Worm (Caenorhabditis elegans) whole organism, early embryonic: ENCODE measurements around the gene F10D2.8.

Experiments used
- B0310.2 ChIP-seq: sonication (generic microtip); optimal IDR thresholded peaks from 2 replicates; lab custom pipeline; 2016; ENCODE audit warnings: mild to moderate bottlenecking, missing genetic modification characterization, missing compliant biosample characterization
- F13C5.2 ChIP-seq: sonication (generic microtip); optimal IDR thresholded peaks from 2 replicates; lab custom pipeline; 2017; ENCODE audit warnings: mild to moderate bottlenecking, missing genetic modification characterization, inconsistent platforms, missing compliant biosample characterization
- aly-1 ChIP-seq: sonication (generic microtip); optimal IDR thresholded peaks from 2 replicates; lab custom pipeline; 2016; ENCODE audit warnings: missing genetic modification characterization, missing compliant biosample characterization
- ama-1 ChIP-seq: fragments of 150-350 bp; optimal IDR thresholded peaks from 2 replicates; lab custom pipeline; 2014
- ceh-13 ChIP-seq: fragments of 200-800 bp; sonication (Bioruptor generic); optimal IDR thresholded peaks from 2 replicates; lab custom pipeline; 2018; ENCODE audit warnings: mild to moderate bottlenecking, missing genetic modification characterization, missing compliant biosample characterization
- ceh-36 ChIP-seq: sonication (generic microtip); optimal IDR thresholded peaks from 2 replicates; lab custom pipeline; 2016; ENCODE audit warnings: missing genetic modification characterization, inconsistent platforms, missing compliant biosample characterization
- ets-7 ChIP-seq: sonication (generic microtip); optimal IDR thresholded peaks from 2 replicates; lab custom pipeline; 2016; ENCODE audit warnings: missing genotype, missing genetic modification characterization, missing compliant biosample characterization
- flt-1 ChIP-seq: fragments of 200-800 bp; sonication (Bioruptor generic); IDR thresholded peaks from 2 replicates; pipeline ENCODE4 v1.3.6; 2022; ENCODE audit warnings: missing genetic modification characterization, missing compliant biosample characterization
- hmbx-1 ChIP-seq: sonication (generic microtip); optimal IDR thresholded peaks from 2 replicates; lab custom pipeline; 2016; ENCODE audit warnings: mild to moderate bottlenecking, missing genetic modification characterization, missing compliant biosample characterization
- hmg-4 ChIP-seq: fragments of 200-800 bp; sonication (Bioruptor generic); optimal IDR thresholded peaks from 2 replicates; lab custom pipeline; 2018; ENCODE audit warnings: mild to moderate bottlenecking, missing genetic modification characterization, missing compliant biosample characterization
- hnd-1 ChIP-seq: sonication (generic microtip); optimal IDR thresholded peaks from 2 replicates; lab custom pipeline; 2016; ENCODE audit warnings: missing genetic modification characterization, missing compliant biosample characterization
- pes-1 ChIP-seq: fragments of 200-800 bp; sonication (Bioruptor generic); IDR thresholded peaks from 2 replicates; pipeline ENCODE4 v1.3.6; 2022; ENCODE audit warnings: missing genetic modification reagents, missing genetic modification characterization, missing compliant biosample characterization
- scrt-1 ChIP-seq: fragments of 200-800 bp; sonication (Bioruptor generic); IDR thresholded peaks from 2 replicates; pipeline ENCODE4 v1.3.6; 2022; ENCODE audit warnings: missing genetic modification characterization, missing compliant biosample characterization
- sea-1 ChIP-seq: fragments of 200-800 bp; sonication (Bioruptor generic); conservative IDR thresholded peaks from 2 replicates; pipeline ENCODE4 v1.3.6; 2022; ENCODE audit warnings: missing genetic modification characterization, missing compliant biosample characterization
- tbx-11 ChIP-seq: fragments of 200-800 bp; sonication (Bioruptor generic); IDR thresholded peaks from 2 replicates; pipeline ENCODE4 v1.3.6; 2022; ENCODE audit warnings: missing genetic modification characterization, missing compliant biosample characterization
- tbx-37 ChIP-seq: fragments of 200-800 bp; sonication (Bioruptor generic); conservative IDR thresholded peaks from 2 replicates; pipeline ENCODE4 v1.3.6; 2022; ENCODE audit warnings: missing genetic modification reagents, missing genetic modification characterization, missing compliant biosample characterization
- tra-4 ChIP-seq: sonication (generic microtip); optimal IDR thresholded peaks from 2 replicates; lab custom pipeline; 2017; ENCODE audit warnings: missing genetic modification characterization, missing compliant biosample characterization

F10D2.8 gene

DNA sequence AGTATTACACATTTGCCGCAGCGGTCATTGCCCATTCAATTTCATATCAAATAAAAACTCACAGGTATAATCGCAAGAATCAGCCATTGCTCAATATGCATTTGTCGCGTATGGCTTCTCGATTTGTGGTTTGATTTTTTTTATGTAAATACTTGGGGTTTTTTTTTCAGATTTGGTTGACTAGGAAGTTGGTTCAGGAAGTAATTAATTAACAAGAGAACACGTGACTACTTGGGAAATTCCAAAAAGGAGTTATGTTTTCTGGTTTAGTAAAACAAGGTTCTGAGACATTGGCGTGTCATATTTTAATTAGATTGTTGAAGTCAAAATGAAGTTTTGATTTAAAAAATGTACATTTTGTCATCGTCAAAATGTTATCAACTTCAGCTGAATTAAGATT lies 19.5 kb downstream of the F10D2.8 start, which contains the start of gene srx-36:
Gene srx-36 (minus strand): TSS at position 101 of the 400 bp plus-strand sequence.
- no peak for TF ChIP-seq ceh-36
- TF ChIP-seq ets-7, result no peak
- no peak for TF ChIP-seq hnd-1
- no peak for TF ChIP-seq scrt-1 (GFP tag; lab: Robert Waterston, UW)
- TF ChIP-seq aly-1 (tag; lab: Kevin White, UChicago), result no peak
- no peak for TF ChIP-seq tbx-37
- no peak for TF ChIP-seq tra-4 (tag; lab: Kevin White, UChicago)
- TF ChIP-seq sea-1 (GFP tag; lab: Robert Waterston, UW), result no peak
- TF ChIP-seq ceh-13, result no peak
- no peak for TF ChIP-seq ama-1
- TF ChIP-seq hmbx-1 (tag; lab: Kevin White, UChicago), result no peak
- TF ChIP-seq tbx-11, result no peak
- TF ChIP-seq flt-1 (GFP tag; lab: Robert Waterston, UW), result no peak
- TF ChIP-seq pes-1, result no peak
- TF ChIP-seq B0310.2 (tag; lab: Kevin White, UChicago), result no peak
- TF ChIP-seq F13C5.2, result no peak
- TF ChIP-seq hmg-4, result no peak

DNA sequence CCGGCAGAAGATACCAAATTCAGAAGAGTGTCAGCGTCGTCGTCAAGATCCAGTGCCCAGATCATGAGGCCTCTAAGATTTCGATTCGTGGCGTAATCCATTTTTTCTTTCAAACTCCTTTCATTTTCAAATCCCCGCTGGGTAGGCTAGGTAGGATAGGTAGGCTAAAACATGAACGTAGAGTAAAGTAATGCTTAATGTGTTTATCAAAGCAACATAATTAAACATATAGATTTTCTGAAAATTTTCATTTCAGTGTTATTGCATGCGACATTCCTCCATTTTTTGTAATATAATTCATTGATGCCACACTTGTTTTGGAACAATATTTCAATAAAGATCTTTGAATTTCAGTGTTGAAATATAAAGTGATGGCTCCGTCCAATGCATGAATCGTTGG lies 21.1 kb downstream of the F10D2.8 start, which contains the start of gene T01C4.8:
Gene T01C4.8 (minus strand): TSS at position 101 of the 400 bp plus-strand sequence.
- TF ChIP-seq pes-1, result no peak
- TF ChIP-seq tbx-37, result no peak
- TF ChIP-seq scrt-1 (GFP tag; lab: Robert Waterston, UW), result no peak
- no peak for TF ChIP-seq tra-4 (tag; lab: Kevin White, UChicago)
- TF ChIP-seq tbx-11, result no peak
- no peak for TF ChIP-seq aly-1 (tag; lab: Kevin White, UChicago)
- no peak for TF ChIP-seq ceh-36
- no peak for TF ChIP-seq hmg-4
- TF ChIP-seq F13C5.2, result no peak
- no peak for TF ChIP-seq hmbx-1 (tag; lab: Kevin White, UChicago)
- TF ChIP-seq sea-1 (GFP tag; lab: Robert Waterston, UW), result no peak
- no peak for TF ChIP-seq ceh-13

DNA sequence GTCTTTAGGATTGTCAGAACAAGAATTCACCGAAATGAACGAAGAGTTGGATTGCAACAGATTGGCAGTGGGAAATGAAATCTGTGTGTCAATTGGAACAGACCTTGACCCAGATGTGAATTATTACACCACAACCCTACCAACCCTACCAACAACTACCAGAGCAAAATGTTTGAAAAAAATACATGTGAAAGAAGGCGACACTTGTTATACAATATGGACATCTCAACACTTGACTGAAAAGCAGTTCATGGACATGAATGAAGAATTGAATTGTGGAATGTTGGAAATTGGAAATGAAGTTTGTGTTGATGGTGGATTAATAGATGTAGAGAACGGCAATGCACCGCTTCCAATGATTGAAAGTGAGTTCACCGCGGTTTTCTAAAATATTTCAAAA lies 26.5 kb downstream of the F10D2.8 start:
- TF ChIP-seq scrt-1 (GFP tag; lab: Robert Waterston, UW) (no peak), flt-1 (GFP tag; lab: Robert Waterston, UW) (no peak), F13C5.2 (no peak), ceh-36 (no peak), ets-7 (no peak), tbx-37 (no peak), hmbx-1 (tag; lab: Kevin White, UChicago) (no peak), ceh-13 (no peak)

DNA sequence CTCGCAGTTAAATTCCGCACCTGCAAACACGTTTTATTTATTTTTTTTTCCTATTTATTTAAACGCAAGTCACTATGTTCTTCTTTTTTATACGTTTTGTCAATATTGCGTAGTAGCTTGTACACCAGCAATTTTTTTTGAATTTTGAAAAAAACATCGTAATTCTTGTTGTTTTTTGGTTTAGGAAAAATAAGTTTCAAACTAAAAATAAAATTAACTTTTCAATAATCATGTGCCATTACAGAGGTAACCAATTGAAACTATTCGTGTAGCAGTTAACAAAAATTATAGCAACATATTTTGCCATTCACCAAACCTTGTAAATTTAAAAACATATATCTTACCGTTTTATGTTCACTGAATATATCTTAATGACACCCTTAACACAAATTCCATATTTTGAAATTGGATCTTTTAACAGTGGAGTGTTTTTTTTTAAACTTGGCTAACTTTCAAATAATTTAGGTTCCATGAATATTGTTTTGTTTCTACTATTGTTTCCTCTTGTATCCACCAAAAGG lies 27.3 kb downstream of the F10D2.8 start, which contains the start of gene lmd-5:
Gene lmd-5 (plus strand): TSS at position 471 of the 521 bp plus-strand sequence.
- TF ChIP-seq ceh-13 (no peak), scrt-1 (GFP tag; lab: Robert Waterston, UW) (no peak), hmg-4 (no peak), ets-7 (no peak), tbx-11 (no peak), aly-1 (tag; lab: Kevin White, UChicago) (no peak), ama-1 (no peak), F13C5.2 (no peak), B0310.2 (tag; lab: Kevin White, UChicago) (no peak), ceh-36 (no peak), tbx-37 (no peak), sea-1 (GFP tag; lab: Robert Waterston, UW) (no peak), flt-1 (GFP tag; lab: Robert Waterston, UW) (no peak)

DNA sequence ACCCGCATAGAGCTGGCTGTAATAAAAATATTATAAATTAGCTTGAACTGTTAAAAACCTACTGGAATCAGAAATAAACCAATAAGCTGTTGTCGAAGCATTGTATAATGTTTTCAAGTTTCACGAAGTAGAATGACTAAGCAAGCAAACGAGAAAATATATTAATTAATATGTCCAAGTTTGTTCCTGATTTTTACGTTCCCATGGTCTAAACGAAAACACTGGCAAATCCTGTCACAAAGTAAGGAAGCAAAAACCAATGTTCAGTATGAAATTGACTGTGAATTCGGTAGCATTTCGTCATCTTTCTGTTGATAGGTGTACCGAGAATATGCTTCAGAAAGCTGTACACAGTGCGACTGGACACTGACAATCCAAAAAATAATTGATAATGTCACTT lies 30.3 kb downstream of the F10D2.8 start, which contains the start of gene srx-34:
Gene srx-34 (minus strand): TSS at position 101 of the 400 bp plus-strand sequence.
- TF ChIP-seq hnd-1 (no peak), tra-4 (tag; lab: Kevin White, UChicago) (no peak), tbx-37 (no peak), ceh-36 (no peak)

DNA sequence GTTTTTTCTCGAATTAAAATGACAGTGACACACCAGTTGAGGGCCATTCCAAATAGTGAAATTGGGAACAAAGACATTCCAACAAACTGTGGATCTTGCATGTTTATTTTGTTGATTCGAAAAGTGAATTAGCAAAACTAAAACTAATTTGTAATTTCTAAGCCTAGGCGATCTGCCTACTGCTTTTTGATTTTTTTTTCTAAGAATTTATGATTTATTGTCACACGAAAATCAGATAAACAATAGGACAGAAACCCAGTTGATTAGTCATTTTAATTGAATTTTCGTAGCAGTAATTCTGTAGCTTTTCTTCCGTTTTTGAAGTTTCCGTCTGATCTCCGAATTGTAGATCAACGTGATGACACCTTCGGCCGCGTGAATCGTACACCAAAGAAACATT lies 31.7 kb downstream of the F10D2.8 start, which contains the start of gene srx-33:
Gene srx-33 (minus strand): TSS at position 101 of the 400 bp plus-strand sequence.
- no peak for TF ChIP-seq flt-1 (GFP tag; lab: Robert Waterston, UW)
- no peak for TF ChIP-seq hmg-4
- TF ChIP-seq sea-1 (GFP tag; lab: Robert Waterston, UW), result no peak
- TF ChIP-seq ceh-36, result no peak
- TF ChIP-seq tra-4 (tag; lab: Kevin White, UChicago), result no peak
- no peak for TF ChIP-seq hnd-1
- TF ChIP-seq aly-1 (tag; lab: Kevin White, UChicago), result no peak
- TF ChIP-seq tbx-11, result no peak
- no peak for TF ChIP-seq F13C5.2
- TF ChIP-seq B0310.2 (tag; lab: Kevin White, UChicago), result no peak
- TF ChIP-seq tbx-37, result no peak
- no peak for TF ChIP-seq ets-7
- no peak for TF ChIP-seq hmbx-1 (tag; lab: Kevin White, UChicago)
- no peak for TF ChIP-seq ceh-13
- TF ChIP-seq scrt-1 (GFP tag; lab: Robert Waterston, UW), result no peak

DNA sequence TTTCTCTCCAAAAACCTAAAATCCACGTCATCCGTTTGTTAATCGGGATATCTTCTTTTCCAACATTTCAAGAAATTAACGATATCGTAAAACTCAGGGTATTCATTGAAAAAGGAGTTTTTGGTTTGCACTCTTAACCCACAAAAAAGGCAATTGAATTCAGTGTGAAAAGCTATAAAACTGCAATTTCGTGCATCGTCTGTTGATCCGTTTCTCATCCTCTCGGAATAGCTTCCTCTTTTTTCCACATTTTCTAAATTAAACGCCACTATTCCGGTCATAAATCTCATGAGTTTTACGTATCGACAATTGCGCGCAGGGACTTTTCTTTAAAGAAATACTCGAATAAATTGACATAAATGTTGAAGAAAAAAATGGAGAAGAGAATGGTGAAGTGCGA lies 38.3 kb downstream of the F10D2.8 start:
- TF ChIP-seq sea-1 (GFP tag; lab: Robert Waterston, UW) (no peak), tbx-11 (no peak), pes-1 (no peak), B0310.2 (tag; lab: Kevin White, UChicago) (no peak), tbx-37 (no peak), aly-1 (tag; lab: Kevin White, UChicago) (no peak), ceh-13 (no peak), ets-7 (no peak), ama-1 (no peak), hmg-4 (no peak), hnd-1 (no peak)

DNA sequence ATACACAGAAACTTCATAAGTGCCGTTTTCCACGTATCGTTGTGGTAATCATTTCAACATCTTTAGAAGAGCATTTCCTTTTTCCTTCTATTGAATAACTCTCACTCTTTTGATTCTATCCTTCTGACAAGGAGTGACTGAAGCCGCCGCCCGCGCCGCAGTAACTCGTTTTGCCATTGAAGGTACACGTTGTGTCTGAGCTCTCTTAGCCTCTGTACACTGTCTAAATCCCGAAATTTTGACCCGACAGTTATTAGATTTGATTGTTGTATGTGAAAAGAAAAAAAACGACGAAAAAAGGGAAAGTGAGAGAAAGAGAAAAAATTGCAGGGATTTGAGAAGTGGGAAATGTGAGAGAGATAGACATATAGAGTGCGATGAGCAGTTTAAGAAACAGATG lies 39.2 kb downstream of the F10D2.8 start:
- TF ChIP-seq ceh-36, result no peak
- TF ChIP-seq B0310.2 (tag; lab: Kevin White, UChicago), result no peak
- no peak for TF ChIP-seq pes-1

DNA sequence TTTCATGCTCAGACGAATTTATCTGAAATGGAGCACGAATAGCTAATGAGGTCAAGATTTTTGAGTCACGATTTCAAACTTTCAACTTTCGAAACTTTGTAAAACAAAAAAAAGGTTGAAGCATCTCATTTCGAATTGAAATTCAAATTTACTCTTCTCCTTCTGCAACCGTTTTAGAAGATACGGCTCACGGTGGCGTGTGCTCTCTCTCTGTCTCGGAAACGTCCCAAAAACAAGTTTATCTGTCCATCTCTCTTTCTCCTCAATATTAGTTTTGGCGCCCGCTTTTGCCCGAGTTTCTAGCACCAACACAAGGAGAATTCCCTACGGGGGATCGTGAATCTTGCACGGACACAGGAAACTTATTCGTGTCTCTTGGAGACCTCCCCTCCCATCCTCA lies 40.1 kb downstream of the F10D2.8 start:
- TF ChIP-seq ama-1 (no peak), tra-4 (tag; lab: Kevin White, UChicago) (no peak), aly-1 (tag; lab: Kevin White, UChicago) (no peak), hmg-4 (no peak), B0310.2 (tag; lab: Kevin White, UChicago) (no peak), scrt-1 (GFP tag; lab: Robert Waterston, UW) (no peak), flt-1 (GFP tag; lab: Robert Waterston, UW) (no peak), F13C5.2 (no peak), tbx-11 (no peak)
